Worm (Caenorhabditis elegans): ENCODE measurements around the gene Y67D8C.22.

DNA sequence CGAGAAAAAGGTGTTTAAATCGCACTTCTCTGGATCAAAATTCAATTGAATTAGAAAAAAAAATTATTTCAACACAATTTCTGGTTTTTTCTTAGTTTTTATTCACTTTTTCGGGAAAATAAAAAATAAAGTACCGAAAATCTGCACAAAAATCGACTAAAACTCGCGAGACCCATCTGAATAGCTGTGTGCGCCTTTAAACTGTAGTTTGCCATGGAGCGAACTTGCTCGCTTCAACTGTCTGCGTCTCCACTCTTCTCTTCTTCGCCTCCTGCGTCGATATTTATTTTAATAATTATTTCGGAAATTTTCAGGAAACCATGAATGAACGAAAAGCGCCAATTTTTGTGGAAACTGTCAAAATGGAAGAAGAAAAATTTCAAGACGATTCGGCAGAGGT is 20.3 kb downstream of the Y67D8C.22 start:
- TF ChIP-seq lsl-1 (GFP tag; optimal IDR thresholded peaks at IDR 0.05) (peak; percentile 90), pha-4 (tag; optimal IDR thresholded peaks at IDR 0.05) (no peak), snpc-4 (GFP tag; optimal IDR thresholded peaks at IDR 0.05) (no peak), snpc-4 (tag; optimal IDR thresholded peaks at IDR 0.05) (no peak), ama-1 (optimal IDR thresholded peaks at IDR 0.05) (no peak), ama-1 (GFP tag; optimal IDR thresholded peaks at IDR 0.05) (no peak), F49E8.2 (tag; optimal IDR thresholded peaks at IDR 0.05; ENCODE audit: insufficient read depth) (peak; percentile 28), C17E4.6 (GFP tag; IDR thresholded peaks at IDR 0.05) (no peak), nhr-90 (tag; optimal IDR thresholded peaks at IDR 0.05) (no peak), bed-2 (GFP tag; IDR thresholded peaks at IDR 0.05) (no peak)
